Worm (Caenorhabditis elegans) whole organism, mixed stage, embryonic: ENCODE results near the gene W07G4.7.

Experiments
- M03D4.4 ChIP-seq: sonication (generic microtip); optimal IDR thresholded peaks from 2 replicates; lab custom pipeline; 2017; ENCODE audit warnings: mild to moderate bottlenecking, missing genetic modification characterization, missing compliant biosample characterization
- bed-3 ChIP-seq: fragments of 200-800 bp; sonication (Bioruptor generic); optimal IDR thresholded peaks from 3 replicates; lab custom pipeline; 2018; ENCODE audit warnings: mild to moderate bottlenecking, missing genetic modification characterization, moderate library complexity, missing compliant biosample characterization
- blmp-1 ChIP-seq: fragments of 150-350 bp; optimal IDR thresholded peaks from 2 replicates; lab custom pipeline; 2014; ENCODE audit warnings: missing biosample characterization, missing genetic modification characterization
- ceh-39 ChIP-seq: fragments of 150-350 bp; optimal IDR thresholded peaks from 2 replicates; lab custom pipeline; 2014; ENCODE audit warnings: missing biosample characterization, missing genetic modification characterization
- ceh-43 ChIP-seq: fragments of 200-800 bp; sonication (Bioruptor generic); optimal IDR thresholded peaks from 2 replicates; lab custom pipeline; 2018; ENCODE audit warnings: mild to moderate bottlenecking, missing genetic modification characterization, moderate library complexity, missing compliant biosample characterization
- ceh-83 ChIP-seq: fragments of 200-800 bp; sonication (Bioruptor generic); optimal IDR thresholded peaks from 2 replicates; lab custom pipeline; 2018; ENCODE audit warnings: mild to moderate bottlenecking, missing genetic modification characterization, missing compliant biosample characterization
- ces-1 ChIP-seq: fragments of 150-350 bp; optimal IDR thresholded peaks from 2 replicates; lab custom pipeline; 2014; ENCODE audit warnings: missing biosample characterization, missing genetic modification reagents, missing genetic modification characterization
- cnd-1 ChIP-seq: fragments of 200-800 bp; sonication (Bioruptor generic); optimal IDR thresholded peaks from 2 replicates; lab custom pipeline; 2018; ENCODE audit warnings: mild to moderate bottlenecking, missing genetic modification characterization, missing compliant biosample characterization
- drap-1 ChIP-seq: fragments of 200-800 bp; sonication (Bioruptor generic); optimal IDR thresholded peaks from 3 replicates; lab custom pipeline; 2018; ENCODE audit warnings: mild to moderate bottlenecking, missing genetic modification characterization, missing compliant biosample characterization
- elt-1 ChIP-seq: sonication (generic microtip); optimal IDR thresholded peaks from 2 replicates; lab custom pipeline; 2017; ENCODE audit warnings: missing genetic modification characterization, mild to moderate bottlenecking, missing compliant biosample characterization, antibody characterized with exemption, moderate library complexity, borderline replicate concordance; ENCODE audit not compliant: insufficient read depth
- elt-3 ChIP-seq: fragments of 150-350 bp; optimal IDR thresholded peaks from 2 replicates; lab custom pipeline; 2014; ENCODE audit warnings: missing biosample characterization, missing genetic modification characterization
- flh-1 ChIP-seq: fragments of 200-800 bp; sonication (Bioruptor generic); optimal IDR thresholded peaks from 2 replicates; lab custom pipeline; 2018; ENCODE audit warnings: mild to moderate bottlenecking, missing genetic modification characterization, moderate library complexity, missing compliant biosample characterization
- ham-2 ChIP-seq: fragments of 200-800 bp; sonication (Bioruptor generic); optimal IDR thresholded peaks from 2 replicates; lab custom pipeline; 2018; ENCODE audit warnings: mild to moderate bottlenecking, missing genetic modification characterization, missing compliant biosample characterization
- hlh-1 ChIP-seq: fragments of 150-350 bp; optimal IDR thresholded peaks from 2 replicates; lab custom pipeline; 2014; ENCODE audit warnings: missing biosample characterization, missing genetic modification reagents, missing genetic modification characterization
- lin-13 ChIP-seq: fragments of 150-350 bp; optimal IDR thresholded peaks from 2 replicates; lab custom pipeline; 2014; ENCODE audit warnings: missing biosample characterization, missing genetic modification characterization
- lin-32 ChIP-seq: fragments of 200-800 bp; sonication (Bioruptor generic); optimal IDR thresholded peaks from 2 replicates; lab custom pipeline; 2018; ENCODE audit warnings: mild to moderate bottlenecking, missing genetic modification characterization, missing compliant biosample characterization
- lsy-2 ChIP-seq: fragments of 150-350 bp; optimal IDR thresholded peaks from 2 replicates; lab custom pipeline; 2014; ENCODE audit warnings: missing biosample characterization, missing genetic modification characterization
- mab-5 ChIP-seq: fragments of 150-350 bp; optimal IDR thresholded peaks from 2 replicates; lab custom pipeline; 2014; ENCODE audit warnings: missing biosample characterization, missing genetic modification characterization
- mep-1 ChIP-seq: fragments of 150-350 bp; optimal IDR thresholded peaks from 2 replicates; lab custom pipeline; 2017; ENCODE audit warnings: missing biosample characterization, missing genetic modification reagents, missing genetic modification characterization, inconsistent platforms
- mls-2 ChIP-seq: sonication (generic microtip); optimal IDR thresholded peaks from 2 replicates; lab custom pipeline; 2016; ENCODE audit warnings: mild to moderate bottlenecking, missing genetic modification characterization, moderate library complexity, missing compliant biosample characterization
- nhr-12 ChIP-seq: fragments of 150-350 bp; optimal IDR thresholded peaks from 2 replicates; lab custom pipeline; 2014; ENCODE audit warnings: missing biosample characterization, missing genetic modification characterization
- nhr-2 ChIP-seq: fragments of 150-350 bp; optimal IDR thresholded peaks from 2 replicates; lab custom pipeline; 2014; ENCODE audit warnings: missing biosample characterization, missing genetic modification characterization
- nhr-237 ChIP-seq: fragments of 150-350 bp; optimal IDR thresholded peaks from 2 replicates; lab custom pipeline; 2014; ENCODE audit warnings: missing biosample characterization, missing genetic modification characterization
- nhr-28 ChIP-seq: fragments of 150-350 bp; optimal IDR thresholded peaks from 2 replicates; lab custom pipeline; 2014; ENCODE audit warnings: missing biosample characterization, missing genetic modification characterization
- nhr-76 ChIP-seq: sonication (generic microtip); optimal IDR thresholded peaks from 2 replicates; lab custom pipeline; 2017; ENCODE audit warnings: missing biosample characterization, missing genetic modification characterization
- pha-4 ChIP-seq: fragments of 150-350 bp; optimal IDR thresholded peaks from 2 replicates; lab custom pipeline; 2018; ENCODE audit warnings: missing biosample characterization, missing genetic modification reagents, missing genetic modification characterization
- sem-2 ChIP-seq: fragments of 200-800 bp; sonication (Bioruptor generic); optimal IDR thresholded peaks from 2 replicates; lab custom pipeline; 2018; ENCODE audit warnings: mild to moderate bottlenecking, missing genetic modification characterization, missing compliant biosample characterization
- snpc-4 ChIP-seq: fragments of 150-350 bp; optimal IDR thresholded peaks from 2 replicates; lab custom pipeline; 2014; ENCODE audit warnings: missing biosample characterization, missing genetic modification characterization
- sptf-1 ChIP-seq: sonication (generic microtip); optimal IDR thresholded peaks from 2 replicates; lab custom pipeline; 2017; ENCODE audit warnings: mild to moderate bottlenecking, missing genetic modification characterization, moderate library complexity, missing compliant biosample characterization
- tbx-8 ChIP-seq: fragments of 200-800 bp; sonication (Bioruptor generic); optimal IDR thresholded peaks from 2 replicates; lab custom pipeline; 2018; ENCODE audit warnings: mild to moderate bottlenecking, missing genetic modification characterization, moderate library complexity, missing compliant biosample characterization
- unc-120 ChIP-seq: sonication (generic microtip); optimal IDR thresholded peaks from 2 replicates; lab custom pipeline; 2017; ENCODE audit warnings: missing genetic modification characterization, missing compliant biosample characterization; ENCODE audit not compliant: poor library complexity, severe bottlenecking
- unc-39 ChIP-seq: fragments of 150-350 bp; optimal IDR thresholded peaks from 2 replicates; lab custom pipeline; 2014; ENCODE audit warnings: missing biosample characterization, missing genetic modification characterization
- unc-62 ChIP-seq: fragments of 150-350 bp; optimal IDR thresholded peaks from 2 replicates; lab custom pipeline; 2014; ENCODE audit warnings: missing biosample characterization, missing genetic modification reagents, missing genetic modification characterization
- zip-8 ChIP-seq: fragments of 150-350 bp; optimal IDR thresholded peaks from 2 replicates; lab custom pipeline; 2014; ENCODE audit warnings: missing biosample characterization, missing genetic modification characterization
- ztf-11 ChIP-seq: fragments of 150-350 bp; optimal IDR thresholded peaks from 2 replicates; lab custom pipeline; 2014; ENCODE audit warnings: missing biosample characterization, missing genetic modification characterization

The W07G4.7 gene

DNA sequence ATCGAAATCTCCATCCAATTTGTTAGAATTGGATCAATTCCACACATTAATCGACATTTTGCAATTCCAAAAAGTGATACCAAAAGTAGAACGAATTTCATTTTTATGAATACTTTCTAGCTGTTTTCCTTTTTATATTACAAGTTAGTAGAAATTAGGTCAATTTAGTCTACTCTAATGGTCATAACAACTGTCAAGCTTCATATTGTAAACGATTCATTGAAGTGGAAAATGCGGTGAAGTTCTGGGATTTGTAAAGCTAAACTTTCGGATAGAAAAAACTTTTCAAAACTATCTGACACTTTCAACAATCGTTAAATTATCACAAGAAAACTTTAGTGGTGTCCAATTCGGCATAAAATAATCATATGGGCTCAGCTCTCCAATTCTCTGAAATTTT, at the start of gene W07G4.7:
TSS of gene W07G4.7 (minus strand) at position 101 of the 400 bp plus-strand sequence.
- TF ChIP-seq mls-2 (no peak), mep-1 (no peak), lin-32 (GFP tag; lab: Kevin White, UChicago) (no peak), ceh-43 (no peak), nhr-76 (tag; lab: Kevin White, UChicago) (no peak), nhr-2 (no peak), ces-1 (no peak), bed-3 (GFP tag; lab: Kevin White, UChicago) (no peak), cnd-1 (no peak), nhr-237 (tag; lab: Kevin White, UChicago) (no peak), M03D4.4 (tag; lab: Kevin White, UChicago) (no peak), elt-1 (tag; lab: Kevin White, UChicago) (no peak), zip-8 (tag; lab: Kevin White, UChicago) (no peak), tbx-8 (GFP tag; lab: Kevin White, UChicago) (no peak), nhr-12 (tag; lab: Kevin White, UChicago) (no peak), drap-1 (GFP tag; lab: Kevin White, UChicago) (no peak), unc-62 (GFP tag; lab: Kevin White, UChicago) (no peak), hlh-1 (no peak), lin-13 (no peak)
- TF ChIP-seq, all 35 proteins: peak for 0

DNA sequence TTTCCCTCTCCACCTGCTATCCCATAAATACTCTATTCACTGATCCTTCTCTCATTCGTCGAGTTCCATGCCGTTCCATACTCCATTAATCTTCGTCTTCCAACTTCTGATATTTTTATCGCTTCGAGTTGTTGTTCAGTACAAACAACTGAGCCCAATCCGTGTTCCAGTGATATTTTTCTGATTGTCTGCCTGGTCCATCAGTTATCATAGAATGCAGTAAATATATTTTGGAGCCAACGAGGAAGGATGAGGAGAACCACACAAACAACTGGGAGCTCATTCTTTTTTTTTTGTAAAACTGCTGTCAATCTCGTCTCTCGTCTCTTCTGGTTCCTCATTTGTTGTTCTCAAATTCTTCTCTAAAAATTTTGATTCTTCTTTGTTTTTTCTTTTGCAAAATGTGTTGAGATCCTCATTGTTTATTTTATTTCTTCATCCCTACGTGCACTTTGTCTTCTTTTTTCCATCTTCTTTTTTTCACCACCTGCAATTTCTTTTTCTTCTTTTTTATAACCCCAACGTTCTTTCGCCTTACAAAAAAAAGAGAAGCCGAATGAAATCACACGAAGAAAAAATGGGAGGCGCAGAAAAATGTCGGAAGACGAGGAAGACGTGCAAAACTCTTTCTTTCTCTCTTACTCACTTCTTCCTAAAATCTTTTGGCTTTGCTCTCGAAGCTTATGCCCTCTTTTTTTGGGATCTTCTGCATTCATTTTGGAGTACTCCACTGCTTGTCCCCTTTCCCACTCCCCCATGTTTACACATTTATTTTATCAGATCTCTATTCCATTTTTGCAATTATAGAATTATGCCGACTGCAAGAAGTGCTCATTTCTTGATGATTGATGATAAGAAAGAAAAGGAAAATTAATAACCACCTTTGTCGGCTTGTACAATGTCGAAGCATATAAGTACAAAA, 49.5 kb upstream of the W07G4.7 start:
- TF ChIP-seq sptf-1 (tag; lab: Kevin White, UChicago): no peak
- TF ChIP-seq mls-2: no peak
- TF ChIP-seq zip-8 (tag; lab: Kevin White, UChicago): no peak
- TF ChIP-seq unc-39 (tag; lab: Kevin White, UChicago): no peak
- no peak for TF ChIP-seq sem-2
- no peak for TF ChIP-seq mep-1
- no peak for TF ChIP-seq snpc-4 (tag; lab: Kevin White, UChicago)
- TF ChIP-seq ztf-11 (tag; lab: Kevin White, UChicago): no peak
- TF ChIP-seq nhr-76 (tag; lab: Kevin White, UChicago): no peak
- no peak for TF ChIP-seq elt-1 (tag; lab: Kevin White, UChicago)
- TF ChIP-seq flh-1 (GFP tag; lab: Kevin White, UChicago): no peak
- no peak for TF ChIP-seq bed-3 (GFP tag; lab: Kevin White, UChicago)
- no peak for TF ChIP-seq unc-62 (GFP tag; lab: Kevin White, UChicago)
- no peak for TF ChIP-seq ham-2 (GFP tag; lab: Kevin White, UChicago)
- TF ChIP-seq drap-1 (GFP tag; lab: Kevin White, UChicago): no peak
- no peak for TF ChIP-seq ceh-39 (tag; lab: Kevin White, UChicago)
- TF ChIP-seq pha-4: no peak
- TF ChIP-seq elt-3 (tag; lab: Kevin White, UChicago): no peak
- no peak for TF ChIP-seq ceh-43
- no peak for TF ChIP-seq tbx-8 (GFP tag; lab: Kevin White, UChicago)

DNA sequence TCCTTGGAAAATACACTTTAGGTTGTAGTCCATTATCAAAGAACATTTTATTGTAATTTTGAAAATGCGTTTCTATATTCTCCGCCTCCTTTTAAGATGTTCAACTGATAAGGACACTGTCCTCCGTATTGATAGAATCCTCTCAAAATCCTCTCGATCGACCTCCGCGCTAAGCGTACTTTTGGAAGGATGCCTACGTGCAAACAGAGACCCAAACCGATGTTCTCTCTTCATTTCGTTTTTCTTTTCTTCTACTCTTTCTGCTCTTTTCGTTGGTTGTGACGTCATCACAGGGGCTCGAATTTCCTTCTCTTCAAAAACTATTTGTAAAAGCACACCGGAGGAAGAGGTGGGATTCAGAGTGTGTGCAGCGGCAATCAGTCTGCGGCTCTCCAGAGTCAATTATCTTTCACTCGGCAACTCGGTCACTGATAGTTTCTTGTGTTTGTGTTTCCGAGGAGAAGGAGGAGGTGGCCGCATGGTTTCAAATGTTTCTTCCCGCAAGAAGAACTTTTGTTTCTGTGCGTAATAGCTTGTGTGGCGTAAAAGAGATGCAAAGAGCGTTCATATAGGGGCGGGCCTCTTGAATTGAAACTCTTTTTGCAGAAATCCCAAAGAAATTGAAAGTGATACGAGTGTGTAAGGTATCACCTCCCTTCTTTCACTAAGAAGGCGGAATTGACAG, 48.1 kb upstream of the W07G4.7 start, which contains the start of gene C34B4.2:
TSS of gene C34B4.2 (plus strand) at position 614 of the 685 bp plus-strand sequence.
- peak; percentile 38 for TF ChIP-seq pha-4
- no peak for TF ChIP-seq lin-32 (GFP tag; lab: Kevin White, UChicago)
- TF ChIP-seq ham-2 (GFP tag; lab: Kevin White, UChicago): no peak
- no peak for TF ChIP-seq nhr-76 (tag; lab: Kevin White, UChicago)
- TF ChIP-seq sem-2: no peak
- TF ChIP-seq ces-1: peak; percentile 12
- peak; percentile 43 for TF ChIP-seq zip-8 (tag; lab: Kevin White, UChicago)
- TF ChIP-seq elt-3 (tag; lab: Kevin White, UChicago): no peak
- TF ChIP-seq lin-13: no peak
- no peak for TF ChIP-seq bed-3 (GFP tag; lab: Kevin White, UChicago)
- no peak for TF ChIP-seq tbx-8 (GFP tag; lab: Kevin White, UChicago)
- TF ChIP-seq blmp-1 (tag; lab: Kevin White, UChicago): no peak
- TF ChIP-seq elt-1 (tag; lab: Kevin White, UChicago): no peak
- TF ChIP-seq unc-39 (tag; lab: Kevin White, UChicago): no peak
- no peak for TF ChIP-seq unc-62 (GFP tag; lab: Kevin White, UChicago)
- no peak for TF ChIP-seq nhr-2
- TF ChIP-seq lsy-2 (tag; lab: Kevin White, UChicago): no peak
- TF ChIP-seq cnd-1: no peak
- no peak for TF ChIP-seq snpc-4 (tag; lab: Kevin White, UChicago)
- TF ChIP-seq nhr-12 (tag; lab: Kevin White, UChicago): no peak
- TF ChIP-seq ceh-39 (tag; lab: Kevin White, UChicago): no peak
- no peak for TF ChIP-seq ceh-83 (GFP tag; lab: Kevin White, UChicago)
- no peak for TF ChIP-seq sptf-1 (tag; lab: Kevin White, UChicago)
- no peak for TF ChIP-seq M03D4.4 (tag; lab: Kevin White, UChicago)
- peak; percentile 49 for TF ChIP-seq hlh-1
- no peak for TF ChIP-seq mep-1
- TF ChIP-seq unc-120 (tag; lab: Kevin White, UChicago): peak; percentile 14
- TF ChIP-seq mls-2: no peak
- TF ChIP-seq nhr-28 (tag; lab: Kevin White, UChicago): no peak
- TF ChIP-seq ceh-43: no peak
- no peak for TF ChIP-seq ztf-11 (tag; lab: Kevin White, UChicago)
- TF ChIP-seq drap-1 (GFP tag; lab: Kevin White, UChicago): no peak
- TF ChIP-seq mab-5 (tag; lab: Kevin White, UChicago): no peak
- TF ChIP-seq nhr-237 (tag; lab: Kevin White, UChicago): peak; percentile 44
